Fruit fly (Drosophila melanogaster) whole organism, pupa: ENCODE data around the gene Arf1.

Experiments
- CG10348 ChIP-seq: fragments of 200-800 bp; sonication (Bioruptor generic); IDR thresholded peaks from 2 replicates; pipeline ENCODE4 v1.3.6; 2022; ENCODE audit warnings: missing biosample characterization, missing genetic modification characterization
- CG12605 ChIP-seq: fragments of 200-800 bp; sonication (Bioruptor generic); IDR thresholded peaks from 2 replicates; pipeline ENCODE4 v1.3.6; 2022; ENCODE audit warnings: missing biosample characterization, missing genetic modification characterization
- CG13204 ChIP-seq: fragments of 200-800 bp; sonication (Bioruptor generic); optimal IDR thresholded peaks from 2 replicates; lab custom pipeline; 2018; ENCODE audit warnings: missing biosample characterization, mild to moderate bottlenecking, missing genetic modification characterization, moderate library complexity
- CG14655 ChIP-seq: fragments of 200-800 bp; sonication (Bioruptor generic); optimal IDR thresholded peaks from 3 replicates; lab custom pipeline; 2017; ENCODE audit warnings: mild to moderate bottlenecking, missing biosample characterization, missing genetic modification reagents, missing genetic modification characterization
- CG15710 ChIP-seq: fragments of 200-800 bp; sonication (Bioruptor generic); optimal IDR thresholded peaks from 2 replicates; lab custom pipeline; 2018; ENCODE audit warnings: missing biosample characterization, mild to moderate bottlenecking, missing genetic modification characterization, moderate library complexity
- CG17806 ChIP-seq: fragments of 200-800 bp; sonication (Bioruptor generic); optimal IDR thresholded peaks from 2 replicates; lab custom pipeline; 2018; ENCODE audit warnings: missing biosample characterization, mild to moderate bottlenecking, missing genetic modification characterization, moderate library complexity
- CG32121 ChIP-seq: fragments of 200-800 bp; sonication (Bioruptor generic); IDR thresholded peaks from 2 replicates; pipeline ENCODE4 v1.3.6; 2022; ENCODE audit warnings: missing biosample characterization, missing genetic modification characterization
- CG34367 ChIP-seq: fragments of 200-800 bp; sonication (Bioruptor generic); optimal IDR thresholded peaks from 2 replicates; lab custom pipeline; 2018; ENCODE audit warnings: missing biosample characterization, mild to moderate bottlenecking, missing genetic modification characterization
- CG4496 ChIP-seq: fragments of 200-800 bp; sonication (Bioruptor generic); IDR thresholded peaks from 3 replicates; pipeline ENCODE4 v1.3.6; 2022; ENCODE audit warnings: missing biosample characterization, missing genetic modification characterization
- CG8159 ChIP-seq: fragments of 200-800 bp; sonication (Bioruptor generic); optimal IDR thresholded peaks from 3 replicates; lab custom pipeline; 2018; ENCODE audit warnings: missing biosample characterization, mild to moderate bottlenecking, missing genetic modification characterization, moderate library complexity
- CG8301 ChIP-seq: fragments of 200-800 bp; sonication (Bioruptor generic); optimal IDR thresholded peaks from 2 replicates; lab custom pipeline; 2018; ENCODE audit warnings: missing biosample characterization, mild to moderate bottlenecking, missing genetic modification characterization
- CG9948 ChIP-seq: fragments of 200-800 bp; sonication (Bioruptor generic); optimal IDR thresholded peaks from 2 replicates; lab custom pipeline; 2018; ENCODE audit warnings: missing biosample characterization, mild to moderate bottlenecking, missing genetic modification characterization, moderate library complexity
- D1 ChIP-seq: fragments of 200-800 bp; sonication (Bioruptor generic); optimal IDR thresholded peaks from 2 replicates; lab custom pipeline; 2018; ENCODE audit warnings: missing biosample characterization, mild to moderate bottlenecking, missing genetic modification characterization, moderate library complexity
- EcR ChIP-seq: fragments of 200-800 bp; sonication (Bioruptor generic); optimal IDR thresholded peaks from 3 replicates; lab custom pipeline; 2019; ENCODE audit warnings: missing biosample characterization, missing genetic modification characterization, mild to moderate bottlenecking, moderate library complexity, missing genetic modification reagents
- Ets98B ChIP-seq: fragments of 200-800 bp; sonication (Bioruptor generic); IDR thresholded peaks from 2 replicates; pipeline ENCODE4 v1.3.6; 2022; ENCODE audit warnings: missing biosample characterization, missing genetic modification characterization
- Pif1A ChIP-seq: fragments of 200-800 bp; sonication (Bioruptor generic); optimal IDR thresholded peaks from 3 replicates; lab custom pipeline; 2016; ENCODE audit warnings: missing biosample characterization, missing genetic modification characterization
- Pif1B ChIP-seq: fragments of 200-800 bp; sonication (Bioruptor generic); optimal IDR thresholded peaks from 3 replicates; lab custom pipeline; 2016; ENCODE audit warnings: missing biosample characterization, missing genetic modification characterization
- Snoo ChIP-seq: fragments of 200-800 bp; sonication (Bioruptor generic); optimal IDR thresholded peaks from 3 replicates; lab custom pipeline; 2017; ENCODE audit warnings: missing biosample characterization, mild to moderate bottlenecking, missing genetic modification characterization, inconsistent platforms
- fd96Ca ChIP-seq: fragments of 200-800 bp; sonication (Bioruptor generic); IDR thresholded peaks from 3 replicates; pipeline ENCODE4 v1.3.6; 2022; ENCODE audit warnings: missing biosample characterization, missing genetic modification characterization
- gl ChIP-seq: fragments of 200-800 bp; sonication (Bioruptor generic); optimal IDR thresholded peaks from 2 replicates; lab custom pipeline; 2018; ENCODE audit warnings: missing biosample characterization, mild to moderate bottlenecking, missing genetic modification characterization
- rn ChIP-seq: fragments of 200-800 bp; sonication (Bioruptor generic); IDR thresholded peaks from 2 replicates; pipeline ENCODE4 v1.3.6; 2022; ENCODE audit warnings: missing biosample characterization, missing genetic modification characterization

Gene Arf1

DNA sequence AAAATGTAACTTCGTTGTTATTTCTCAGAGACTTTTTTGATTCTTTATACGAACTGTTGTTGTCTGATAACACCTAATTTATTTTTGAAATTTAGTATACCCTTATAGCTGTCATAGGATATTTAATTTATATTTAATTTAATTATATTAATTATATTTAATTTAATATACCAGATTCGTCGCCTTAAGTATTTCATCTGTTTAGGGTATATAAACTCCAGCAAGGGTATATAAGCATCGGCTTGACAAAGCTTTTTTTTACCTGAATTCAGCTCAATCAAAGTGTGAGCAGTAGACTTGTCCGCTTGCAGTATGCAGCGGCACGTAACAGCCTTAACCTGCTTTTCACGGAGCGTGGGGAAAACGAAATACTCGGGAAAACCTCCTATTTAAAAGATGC lies 11.6 kb upstream of the Arf1 start:
- TF ChIP-seq CG17806 (tag; lab: Kevin White, UChicago) (no peak), CG4496 (GFP tag; lab: Robert Waterston, UW) (0 out of 3 replicates have a peak, but pooled peaks have one; percentile 6), CG8159 (no peak)

DNA sequence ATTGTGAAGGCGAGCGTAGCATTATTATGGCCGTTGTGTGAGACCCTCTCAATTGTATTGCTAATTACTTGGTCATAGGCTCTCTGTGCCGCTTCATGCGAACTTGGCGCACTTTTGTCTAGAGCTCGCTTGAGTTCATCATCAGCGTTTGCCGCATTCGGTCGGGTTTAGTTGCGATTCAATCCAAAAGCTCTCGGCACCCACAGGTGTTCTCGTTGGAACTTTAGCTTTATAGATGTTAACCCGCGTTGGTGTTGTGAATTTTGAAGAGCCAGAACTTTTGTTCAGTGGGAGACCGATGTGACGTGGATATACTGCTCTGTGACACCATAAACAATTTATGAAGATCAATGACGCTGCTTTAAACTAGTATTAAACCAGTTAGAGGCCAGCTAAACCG lies 8.9 kb upstream of the Arf1 start, which contains the start of gene slif:
TSS of gene slif (plus strand) at position 132 of the 400 bp plus-strand sequence.
- TF ChIP-seq Snoo (tag; lab: Kevin White, UChicago) (no peak), CG17806 (tag; lab: Kevin White, UChicago) (no peak), gl (no peak), Pif1A (GFP tag; lab: Kevin White, UChicago) (no peak), CG9948 (tag; lab: Kevin White, UChicago) (no peak), CG14655 (GFP tag; lab: Kevin White, UChicago) (no peak), CG32121 (GFP tag; lab: Robert Waterston, UW) (no peak), EcR (GFP tag; lab: Kevin White, UChicago) (no peak), CG10348 (no peak), CG8301 (no peak), Pif1B (GFP tag; lab: Kevin White, UChicago) (no peak), fd96Ca (GFP tag; lab: Robert Waterston, UW) (no peak), rn (no peak)

DNA sequence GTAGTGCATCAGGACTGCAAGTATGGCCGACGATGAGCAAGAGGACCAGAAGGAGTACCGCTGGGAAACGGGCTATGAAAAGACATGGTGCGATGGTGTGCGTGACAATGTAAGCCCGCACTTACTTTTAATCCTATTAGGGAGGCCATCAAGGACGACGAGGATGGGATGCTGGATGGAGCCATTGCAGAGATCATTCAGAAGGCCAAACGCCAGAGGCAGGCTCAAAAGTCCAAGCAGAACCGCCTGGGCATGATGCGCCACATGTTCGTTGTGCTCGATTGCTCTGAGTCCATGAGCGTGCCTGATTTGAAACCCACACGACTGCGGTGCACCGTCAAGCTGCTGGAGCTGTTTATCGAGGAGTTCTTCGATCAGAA lies 7.3 kb upstream of the Arf1 start:
- no peak for TF ChIP-seq CG13204 (GFP tag; lab: Kevin White, UChicago)
- no peak for TF ChIP-seq CG15710 (tag; lab: Kevin White, UChicago)

DNA sequence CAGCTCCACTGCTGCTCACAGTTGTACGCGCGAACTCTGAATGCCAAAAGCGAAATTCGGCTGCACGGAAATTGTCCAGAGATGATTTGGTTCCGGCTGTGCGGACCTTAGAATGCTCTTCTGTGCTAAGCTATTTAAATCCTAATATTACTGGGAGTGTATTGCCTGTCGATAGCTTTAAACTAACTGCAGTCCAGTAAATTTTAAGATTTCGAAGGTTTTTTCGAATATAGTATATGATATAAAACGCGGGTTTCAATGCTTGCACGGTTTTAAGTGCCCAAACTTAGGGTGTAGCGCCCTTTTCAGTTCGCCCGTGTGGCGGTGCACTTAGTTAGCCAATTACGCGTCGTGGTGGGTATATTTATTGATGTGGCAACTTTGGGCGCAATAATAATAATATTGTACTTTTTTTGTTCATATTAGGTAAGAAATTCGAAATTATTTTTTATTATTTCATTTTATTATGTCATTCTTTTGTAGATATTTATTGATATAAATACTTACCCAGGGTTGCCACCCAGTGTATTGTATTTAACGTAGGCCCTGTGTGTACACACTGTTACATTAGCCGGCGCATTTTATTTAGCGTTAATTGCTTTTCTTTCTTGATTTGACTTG lies 6.8 kb upstream of the Arf1 start, which contains the start of the genes Chro and Ssl1:
TSS of gene Chro (minus strand) at position 262 of the 621 bp plus-strand sequence.
TSS of gene Ssl1 (plus strand) at position 367 of the 621 bp plus-strand sequence.
- peak; percentile 100 for TF ChIP-seq Snoo (tag; lab: Kevin White, UChicago)
- TF ChIP-seq CG9948 (tag; lab: Kevin White, UChicago) = peak; percentile 100
- peak; percentile 100 for TF ChIP-seq CG17806 (tag; lab: Kevin White, UChicago)
- peak; percentile 100 for TF ChIP-seq CG8159
- TF ChIP-seq CG34367 (tag; lab: Kevin White, UChicago) = peak; percentile 100
- peak; percentile 100 for TF ChIP-seq CG4496 (GFP tag; lab: Robert Waterston, UW)
- peak; percentile 99 for TF ChIP-seq gl
- TF ChIP-seq CG12605 (GFP tag; lab: Robert Waterston, UW) = peak; percentile 99
- peak; percentile 100 for TF ChIP-seq Pif1A (GFP tag; lab: Kevin White, UChicago)
- TF ChIP-seq CG8301 = peak; percentile 100
- peak; percentile 100 for TF ChIP-seq Pif1B (GFP tag; lab: Kevin White, UChicago)
- TF ChIP-seq CG14655 (GFP tag; lab: Kevin White, UChicago) = peak; percentile 100
- peak; percentile 100 for TF ChIP-seq CG15710 (tag; lab: Kevin White, UChicago)
- TF ChIP-seq EcR (GFP tag; lab: Kevin White, UChicago) = peak; percentile 86
- peak; percentile 100 for TF ChIP-seq CG32121 (GFP tag; lab: Robert Waterston, UW)
- TF ChIP-seq Ets98B = peak; percentile 100
- peak; percentile 99 for TF ChIP-seq rn
- peak; percentile 99 for TF ChIP-seq CG10348
- TF ChIP-seq D1 (tag; lab: Kevin White, UChicago) = no peak
- TF ChIP-seq fd96Ca (GFP tag; lab: Robert Waterston, UW) = peak; percentile 100
- TF ChIP-seq CG13204 (GFP tag; lab: Kevin White, UChicago) = peak; percentile 98

DNA sequence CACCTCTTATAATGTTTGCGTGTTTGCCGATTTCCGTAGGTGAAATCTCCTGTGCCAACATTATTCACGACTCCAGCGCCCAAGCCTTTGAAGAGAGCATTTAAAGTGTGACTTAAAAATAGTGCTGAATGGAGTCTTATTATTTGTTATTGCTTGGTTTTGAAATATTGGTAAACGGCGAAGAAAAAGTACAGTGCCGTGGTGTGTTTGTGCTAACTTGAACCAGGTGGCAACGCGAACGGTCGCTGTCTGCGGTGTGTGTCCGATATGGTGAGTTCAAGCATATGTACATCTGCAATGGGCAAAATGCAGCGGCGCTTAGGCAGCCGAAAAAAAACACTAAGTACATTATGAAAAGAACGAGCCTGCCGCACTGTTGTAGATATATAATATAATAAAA lies 5.9 kb upstream of the Arf1 start:
- TF ChIP-seq CG12605 (GFP tag; lab: Robert Waterston, UW) (0 out of 2 replicates have a peak, but pooled peaks have one; percentile 36), Snoo (tag; lab: Kevin White, UChicago) (no peak), EcR (GFP tag; lab: Kevin White, UChicago) (no peak), CG17806 (tag; lab: Kevin White, UChicago) (no peak), rn (no peak)
- TF ChIP-seq, all 21 proteins: peak for 1

DNA sequence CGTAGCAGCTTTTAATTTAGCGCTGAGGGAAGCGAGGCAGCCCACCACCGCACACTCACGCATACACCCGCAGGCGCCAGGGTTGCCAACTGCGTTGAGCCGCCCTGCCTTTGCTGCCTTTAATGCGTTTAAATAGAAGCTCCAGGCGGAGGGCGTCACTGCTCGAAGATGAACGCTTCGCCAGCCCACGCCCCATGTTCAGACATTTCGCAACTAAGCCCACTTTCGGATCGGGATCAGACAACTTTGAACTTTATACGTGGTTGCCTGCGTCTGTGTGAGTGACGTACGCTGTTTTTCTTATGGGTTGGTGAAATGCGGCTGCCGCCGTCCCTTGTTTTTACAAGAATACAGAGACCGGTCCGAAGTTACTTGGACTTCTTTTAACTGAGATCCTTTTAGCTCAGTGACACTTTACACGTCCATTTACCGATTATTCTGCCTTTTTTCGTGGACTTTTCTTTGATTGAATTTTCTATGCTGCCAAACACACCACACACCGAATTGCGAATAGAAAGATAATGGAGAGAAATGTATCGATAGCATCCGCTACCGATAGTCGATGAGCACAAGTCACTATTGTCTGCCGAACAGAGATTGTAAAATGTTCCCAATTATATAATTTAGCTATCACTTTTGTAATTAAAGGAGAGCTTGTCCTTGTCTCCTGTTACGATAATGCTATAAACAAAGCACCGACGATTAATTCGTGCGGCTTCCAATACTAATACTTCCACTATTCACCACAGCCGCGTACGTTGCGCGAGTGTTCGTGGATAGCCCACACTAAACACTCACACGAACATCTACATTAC lies 794 bp downstream of the Arf1 start:
- TF ChIP-seq CG15710 (tag; lab: Kevin White, UChicago) = no peak
- no peak for TF ChIP-seq CG13204 (GFP tag; lab: Kevin White, UChicago)
- peak; percentile 53; the same call in 1 of the 2 replicates for TF ChIP-seq CG32121 (GFP tag; lab: Robert Waterston, UW)
- TF ChIP-seq fd96Ca (GFP tag; lab: Robert Waterston, UW) = peak; percentile 32; the same call in 1 of the 3 replicates
- TF ChIP-seq CG8159 = no peak
- no peak for TF ChIP-seq Ets98B
- TF ChIP-seq CG4496 (GFP tag; lab: Robert Waterston, UW) = peak; percentile 37; the same call in 2 of the 3 replicates
